Worm (Caenorhabditis elegans) whole organism, L1 larva: ENCODE measurements around the gene ptpn-22.

Experiments used
- ceh-82 ChIP-seq, 3 experiments: fragments of 150-350 bp in 1 of 3; sonication (generic microtip) in 2 of 3; optimal IDR thresholded peaks; 2 replicates each; lab custom pipeline; 2014 to 2017; ENCODE audit warnings: missing biosample characterization in 3 of 3, missing genetic modification characterization in 3 of 3
- ets-5 ChIP-seq: fragments of 200-800 bp; sonication (Bioruptor generic); IDR thresholded peaks from 2 replicates; pipeline ENCODE4 v1.3.6; 2022; ENCODE audit warnings: missing genetic modification characterization, missing compliant biosample characterization
- unc-62 ChIP-seq: fragments of 150-350 bp; optimal IDR thresholded peaks from 2 replicates; lab custom pipeline; 2014; ENCODE audit warnings: missing biosample characterization, missing genetic modification reagents, missing genetic modification characterization

DNA sequence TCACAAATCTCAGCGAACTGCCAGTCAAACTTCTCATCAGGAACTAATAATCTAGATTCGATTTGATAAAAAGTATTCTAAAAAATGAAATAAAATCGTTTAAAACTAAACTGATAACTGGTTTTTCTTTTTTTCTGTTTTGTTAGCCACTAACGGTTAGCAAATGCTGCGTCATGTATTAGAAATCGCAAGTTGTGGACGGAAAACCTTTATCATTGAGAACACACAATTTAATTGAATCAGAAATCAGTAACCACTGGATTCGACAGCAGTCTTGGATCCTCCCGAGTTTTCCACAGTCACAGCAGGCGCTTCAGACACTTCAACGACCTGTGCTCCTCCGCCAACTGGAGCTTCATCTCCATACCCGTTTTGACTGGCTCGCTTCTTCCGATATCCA is 17.1 kb downstream of the ptpn-22 start:
- TF ChIP-seq unc-62 (GFP tag; lab: Kevin White, UChicago): no peak
- TF ChIP-seq ets-5 (GFP tag; lab: Robert Waterston, UW): no peak
- TF ChIP-seq ceh-82 (tag; optimal IDR thresholded peaks at IDR 0.05; lab: Kevin White, UChicago): no peak
